Fruit fly (Drosophila melanogaster): ENCODE data around the gene Ir76a.

dm6 chr3L:19791688-19792073 is 7.4 kb upstream of the Ir76a start:
- TF ChIP-seq cic (GFP tag; optimal IDR thresholded peaks at IDR 0.05) (peak; percentile 79), CG5204 (GFP tag; optimal IDR thresholded peaks at IDR 0.05) (no peak), CG7101 (tag; optimal IDR thresholded peaks at IDR 0.05) (no peak), toe (GFP tag; optimal IDR thresholded peaks at IDR 0.05) (no peak), Hr96 (GFP tag; optimal IDR thresholded peaks at IDR 0.05) (no peak), bab1 (GFP tag; optimal IDR thresholded peaks at IDR 0.05) (no peak), tj (GFP tag; optimal IDR thresholded peaks at IDR 0.05) (peak; percentile 44), CG14711 (tag; optimal IDR thresholded peaks at IDR 0.05) (peak; percentile 16), cnc (optimal IDR thresholded peaks at IDR 0.05) (no peak), kay (GFP tag; ENCODE audit: borderline replicate concordance) (no peak), CG1620 (GFP tag; optimal IDR thresholded peaks at IDR 0.05) (no peak)

All from whole organism, adult.